Fruit fly (Drosophila melanogaster) whole organism, embryonic: Measurements from ENCODE around the gene Mip.

Experiments used
- CG13296 ChIP-seq: fragments of 200-800 bp; sonication (Bioruptor generic); optimal IDR thresholded peaks from 3 replicates; lab custom pipeline; 2018; ENCODE audit warnings: missing biosample characterization, mild to moderate bottlenecking, missing genetic modification characterization
- CG1603 ChIP-seq: fragments of 200-800 bp; sonication (Bioruptor generic); optimal IDR thresholded peaks from 2 replicates; lab custom pipeline; 2019; ENCODE audit warnings: missing biosample characterization, mild to moderate bottlenecking, missing genetic modification characterization, moderate library complexity
- CG2678 ChIP-seq: fragments of 200-800 bp; sonication (Bioruptor generic); optimal IDR thresholded peaks from 3 replicates; lab custom pipeline; 2019; ENCODE audit warnings: missing biosample characterization, mild to moderate bottlenecking, missing genetic modification characterization, moderate library complexity
- Dip3 ChIP-seq: fragments of 200-800 bp; sonication (Bioruptor generic); optimal IDR thresholded peaks from 3 replicates; lab custom pipeline; 2016; ENCODE audit warnings: missing biosample characterization, missing genetic modification characterization
- Fer3 ChIP-seq: fragments of 200-800 bp; sonication (Bioruptor generic); optimal IDR thresholded peaks from 2 replicates; lab custom pipeline; 2018; ENCODE audit warnings: missing biosample characterization, mild to moderate bottlenecking, missing genetic modification characterization, moderate library complexity
- Gug ChIP-seq: fragments of 200-800 bp; sonication (Bioruptor generic); IDR thresholded peaks from 4 replicates; pipeline ENCODE4 v1.3.6; 2022; ENCODE audit warnings: missing biosample characterization, missing genetic modification characterization
- Hr39 ChIP-seq: fragments of >200 bp; optimal IDR thresholded peaks from 2 replicates; lab custom pipeline; 2017
- Taf1 ChIP-seq: fragments of 200-800 bp; sonication (Bioruptor generic); IDR thresholded peaks from 2 replicates; pipeline ENCODE4 v1.3.6; 2022; ENCODE audit warnings: missing biosample characterization, missing genetic modification characterization
- chn ChIP-seq: fragments of 200-800 bp; sonication (Bioruptor generic); optimal IDR thresholded peaks from 2 replicates; lab custom pipeline; 2016; ENCODE audit warnings: missing biosample characterization, missing genetic modification characterization
- maf-S ChIP-seq: fragments of 200-800 bp; sonication (Bioruptor generic); optimal IDR thresholded peaks from 2 replicates; lab custom pipeline; 2016; ENCODE audit warnings: missing biosample characterization, missing genetic modification characterization
- psq ChIP-seq: fragments of 200-800 bp; sonication (Bioruptor generic); optimal IDR thresholded peaks from 2 replicates; lab custom pipeline; 2017; ENCODE audit warnings: missing biosample characterization, missing genetic modification characterization

dm6 chr3L:17322541-17322940, 26.9 kb downstream of the Mip start, which contains the start of gene CG13724:
- TF ChIP-seq Gug (no peak), CG13296 (GFP tag; lab: Kevin White, UChicago) (no peak), chn (no peak), Fer3 (tag; lab: Kevin White, UChicago) (no peak), Dip3 (GFP tag; lab: Kevin White, UChicago) (no peak), Taf1 (GFP tag; lab: Robert Waterston, UW) (no peak), CG1603 (tag; lab: Kevin White, UChicago) (no peak), psq (GFP tag; lab: Kevin White, UChicago) (no peak), maf-S (no peak), Hr39 (lab: Kevin White, UChicago) (no peak), CG2678 (tag; lab: Kevin White, UChicago) (no peak)
